Worm (Caenorhabditis elegans) whole organism, L1 larva: ENCODE results near the gene frpr-6.

Source experiments
- egl-27 ChIP-seq, 2 experiments: fragments of 150-350 bp in 1 of 2; sonication (generic microtip); optimal IDR thresholded peaks; 3 replicates each; lab custom pipeline; 2017 to 2018; ENCODE audit warnings: missing biosample characterization in 2 of 2, missing genetic modification characterization in 2 of 2, missing genetic modification reagents in 2 of 2
- fkh-4 ChIP-seq: sonication (generic microtip); optimal IDR thresholded peaks from 2 replicates; lab custom pipeline; 2016; ENCODE audit warnings: missing compliant biosample characterization, missing genetic modification characterization, borderline replicate concordance
- unc-86 ChIP-seq: sonication (generic microtip); optimal IDR thresholded peaks from 2 replicates; lab custom pipeline; 2016; ENCODE audit warnings: missing genetic modification characterization, missing compliant biosample characterization
- ztf-11 ChIP-seq, 2 experiments: sonication (generic microtip); optimal IDR thresholded peaks; 2 replicates each; lab custom pipeline; 2016 to 2017; ENCODE audit warnings: missing genetic modification characterization in 2 of 2, missing biosample characterization in 1 of 2, missing compliant biosample characterization in 1 of 2

ce11 chrV:9098280-9098973 is 2.5 kb downstream of the frpr-6 start, which contains the start of gene F21C10.9:
- TF ChIP-seq egl-27 (tag; optimal IDR thresholded peaks at IDR 0.05; lab: Kevin White, UChicago) (no peak), ztf-11 (tag; optimal IDR thresholded peaks at IDR 0.05; lab: Kevin White, UChicago) (no peak), fkh-4 (tag; lab: Kevin White, UChicago) (no peak), unc-86 (tag; lab: Kevin White, UChicago) (no peak)
